Worm (Caenorhabditis elegans) whole organism, L4 larva: ENCODE results near the gene lsm-1.
"Not testable (repeated sequence)": the region's sequence is repeated elsewhere in the genome, so short reads cannot be mapped to it uniquely, and the experiment has no call there.

Experiments used
- D1046.2 ChIP-seq: fragments of 200-800 bp; sonication (Bioruptor generic); IDR thresholded peaks from 2 replicates; pipeline ENCODE4 v1.3.6; 2022; ENCODE audit warnings: missing genetic modification characterization, missing compliant biosample characterization
- F44E2.7 ChIP-seq: fragments of 200-800 bp; sonication (Bioruptor generic); IDR thresholded peaks from 2 replicates; pipeline ENCODE4 v2.1.2; 2022; ENCODE audit warnings: missing genetic modification characterization, missing compliant biosample characterization
- F49E8.2 ChIP-seq: sonication (generic microtip); optimal IDR thresholded peaks from 2 replicates; lab custom pipeline; 2016; ENCODE audit warnings: missing compliant biosample characterization, mild to moderate bottlenecking, missing genetic modification characterization, borderline replicate concordance
- R02D3.7 ChIP-seq: fragments of 150-350 bp; sonication (generic microtip); optimal IDR thresholded peaks from 3 replicates; lab custom pipeline; 2014; ENCODE audit warnings: missing biosample characterization, missing genetic modification characterization
- T20F7.1 ChIP-seq: fragments of 200-800 bp; sonication (Bioruptor generic); optimal IDR thresholded peaks from 2 replicates; lab custom pipeline; 2018; ENCODE audit warnings: mild to moderate bottlenecking, missing genetic modification characterization, missing compliant biosample characterization
- Y48G9A.11 ChIP-seq: fragments of 200-800 bp; sonication (Bioruptor generic); IDR thresholded peaks from 2 replicates; pipeline ENCODE4 v1.3.6; 2022; ENCODE audit warnings: missing genetic modification reagents, missing genetic modification characterization, missing compliant biosample characterization
- aha-1 ChIP-seq: fragments of 150-350 bp; peaks from one replicate; lab custom pipeline; 2014; ENCODE audit warnings: missing biosample characterization, missing genetic modification characterization
- aly-2 ChIP-seq: sonication (generic microtip); optimal IDR thresholded peaks from 2 replicates; lab custom pipeline; 2018; ENCODE audit warnings: missing biosample characterization, missing genetic modification characterization
- ama-1 ChIP-seq: fragments of 150-350 bp; optimal IDR thresholded peaks from 2 replicates; lab custom pipeline; 2014; ENCODE audit warnings: inconsistent platforms, mixed read lengths
- arid-1 ChIP-seq: fragments of 200-800 bp; sonication (Bioruptor generic); conservative IDR thresholded peaks from 2 replicates; pipeline ENCODE4 v1.3.6; 2022; ENCODE audit warnings: missing genetic modification reagents, missing genetic modification characterization, missing compliant biosample characterization
- ceh-28 ChIP-seq: fragments of 150-350 bp; optimal IDR thresholded peaks from 2 replicates; lab custom pipeline; 2014; ENCODE audit warnings: missing biosample characterization, missing genetic modification reagents, missing genetic modification characterization
- daf-12 ChIP-seq: fragments of 150-350 bp; optimal IDR thresholded peaks from 2 replicates; lab custom pipeline; 2014; ENCODE audit warnings: missing biosample characterization, missing genetic modification reagents, missing genetic modification characterization
- daf-19 ChIP-seq: fragments of 200-800 bp; sonication (Bioruptor generic); conservative IDR thresholded peaks from 2 replicates; pipeline ENCODE4 v1.3.6; 2022; ENCODE audit warnings: missing genetic modification characterization, missing compliant biosample characterization
- dmd-6 ChIP-seq: fragments of 200-800 bp; sonication (Bioruptor generic); IDR thresholded peaks from 2 replicates; pipeline ENCODE4 v1.3.6; 2022; ENCODE audit warnings: missing genetic modification reagents, missing genetic modification characterization, missing compliant biosample characterization
- dpl-1 ChIP-seq: fragments of 150-350 bp; optimal IDR thresholded peaks from 2 replicates; lab custom pipeline; 2014; ENCODE audit warnings: missing biosample characterization, missing genetic modification reagents, missing genetic modification characterization
- fos-1 ChIP-seq: fragments of 150-350 bp; optimal IDR thresholded peaks from 2 replicates; lab custom pipeline; 2014; ENCODE audit warnings: missing biosample characterization, missing genetic modification characterization
- hif-1 ChIP-seq, 2 experiments: sonication (generic microtip); optimal IDR thresholded peaks; 2 replicates each; lab custom pipeline; 2016 to 2017; ENCODE audit warnings: missing compliant biosample characterization in 2 of 2, missing genetic modification characterization in 2 of 2, missing genetic modification reagents in 2 of 2, missing genotype in 2 of 2, mild to moderate bottlenecking in 1 of 2
- jun-1 ChIP-seq: fragments of 150-350 bp; optimal IDR thresholded peaks from 2 replicates; lab custom pipeline; 2014; ENCODE audit warnings: missing biosample characterization, missing genetic modification reagents, missing genetic modification characterization
- lim-7 ChIP-seq: fragments of 200-800 bp; sonication (Bioruptor generic); IDR thresholded peaks from 2 replicates; pipeline ENCODE4 v1.3.6; 2022; ENCODE audit warnings: missing genetic modification characterization, missing compliant biosample characterization
- lin-1 ChIP-seq: fragments of 200-800 bp; sonication (Bioruptor generic); IDR thresholded peaks from 2 replicates; pipeline ENCODE4 v1.3.6; 2022; ENCODE audit warnings: missing genetic modification reagents, missing genetic modification characterization, missing compliant biosample characterization
- lin-29 ChIP-seq: fragments of 200-800 bp; sonication (Bioruptor generic); IDR thresholded peaks from 2 replicates; pipeline ENCODE4 v1.3.6; 2022; ENCODE audit warnings: missing genetic modification reagents, missing genetic modification characterization, missing compliant biosample characterization
- lin-38 ChIP-seq: fragments of 200-800 bp; sonication (Bioruptor generic); IDR thresholded peaks from 2 replicates; pipeline ENCODE4 v1.3.6; 2022; ENCODE audit warnings: missing genetic modification reagents, missing genetic modification characterization, missing compliant biosample characterization
- lin-39 ChIP-seq: fragments of 150-350 bp; optimal IDR thresholded peaks from 2 replicates; lab custom pipeline; 2014; ENCODE audit warnings: missing biosample characterization, missing genetic modification reagents, missing genetic modification characterization
- madf-5 ChIP-seq, 2 experiments: fragments of 200-800 bp; sonication (Bioruptor generic); IDR thresholded peaks; 2 replicates each; pipeline ENCODE4 v1.3.6; 2022; ENCODE audit warnings: missing compliant biosample characterization in 2 of 2, missing genetic modification characterization in 2 of 2
- nhr-25 ChIP-seq: sonication (generic microtip); optimal IDR thresholded peaks from 2 replicates; lab custom pipeline; 2017; ENCODE audit warnings: missing genetic modification characterization, mild to moderate bottlenecking, missing compliant biosample characterization, antibody characterized with exemption, moderate library complexity, borderline replicate concordance; ENCODE audit not compliant: insufficient read depth
- nhr-28 ChIP-seq: fragments of 150-350 bp; optimal IDR thresholded peaks from 2 replicates; lab custom pipeline; 2014; ENCODE audit warnings: missing biosample characterization, missing genetic modification characterization
- nhr-6 ChIP-seq: fragments of 150-350 bp; optimal IDR thresholded peaks from 2 replicates; lab custom pipeline; 2014; ENCODE audit warnings: missing biosample characterization, missing genetic modification characterization
- pha-4 ChIP-seq, 2 experiments: fragments of 150-350 bp in 1 of 2; fragments of 200-800 bp in 1 of 2; sonication (Bioruptor generic) in 1 of 2; IDR thresholded peaks in 1 of 2; optimal IDR thresholded peaks in 1 of 2; 2 replicates each; pipeline versions ENCODE4 v1.3.6 to Lab custom; 2014 to 2022; ENCODE audit warnings: missing genetic modification characterization in 2 of 2, missing genetic modification reagents in 2 of 2, missing biosample characterization in 1 of 2, missing compliant biosample characterization in 1 of 2
- php-3 ChIP-seq: fragments of 200-800 bp; sonication (Bioruptor generic); IDR thresholded peaks from 2 replicates; pipeline ENCODE4 v1.3.6; 2022; ENCODE audit warnings: missing genetic modification reagents, missing genetic modification characterization, missing compliant biosample characterization
- saeg-2 ChIP-seq: fragments of 200-800 bp; sonication (Bioruptor generic); IDR thresholded peaks from 2 replicates; pipeline ENCODE4 v1.3.6; 2022; ENCODE audit warnings: missing genetic modification reagents, missing genetic modification characterization, missing compliant biosample characterization
- snpc-1.2 ChIP-seq: fragments of 200-800 bp; sonication (Bioruptor generic); IDR thresholded peaks from 2 replicates; pipeline ENCODE4 v1.3.6; 2022; ENCODE audit warnings: missing genetic modification reagents, missing genetic modification characterization, missing compliant biosample characterization
- snpc-4 ChIP-seq: fragments of 150-350 bp; optimal IDR thresholded peaks from 2 replicates; lab custom pipeline; 2014; ENCODE audit warnings: missing biosample characterization, missing genetic modification characterization
- spr-3 ChIP-seq: fragments of 200-800 bp; sonication (Bioruptor generic); optimal IDR thresholded peaks from 2 replicates; lab custom pipeline; 2018; ENCODE audit warnings: mild to moderate bottlenecking, missing genetic modification characterization, missing compliant biosample characterization
- tra-1 ChIP-seq: fragments of 200-800 bp; sonication (Bioruptor generic); IDR thresholded peaks from 2 replicates; pipeline ENCODE4 v1.3.6; 2022; ENCODE audit warnings: missing genetic modification reagents, missing genetic modification characterization, missing compliant biosample characterization
- vab-7 ChIP-seq: fragments of 200-800 bp; sonication (Bioruptor generic); IDR thresholded peaks from 2 replicates; pipeline ENCODE4 v1.3.6; 2022; ENCODE audit warnings: missing genetic modification reagents, missing genetic modification characterization, missing compliant biosample characterization
- zag-1 ChIP-seq: fragments of 150-350 bp; optimal IDR thresholded peaks from 2 replicates; lab custom pipeline; 2014; ENCODE audit warnings: missing biosample characterization, missing genetic modification characterization
- zfp-3 ChIP-seq: fragments of 200-800 bp; sonication (Bioruptor generic); conservative IDR thresholded peaks from 2 replicates; pipeline ENCODE4 v1.3.6; 2022; ENCODE audit warnings: missing genetic modification reagents, missing genetic modification characterization, missing compliant biosample characterization

lsm-1 gene

ce11 chrII:11121800-11122199 lies 5.0 kb upstream of the lsm-1 start, which contains the start of gene W10C6.2:
W10C6.2 (minus strand) TSS chrII:11121900.
- not testable (repeated sequence) for TF ChIP-seq T20F7.1; lim-7 (GFP tag; lab: Robert Waterston, UW); madf-5 (GFP tag; IDR thresholded peaks at IDR 0.05; lab: Robert Waterston, UW)
- TF ChIP-seq, all 104 proteins: peak for 0; not testable (repeated sequence) for 104

- TF ChIP-seq spr-3 (GFP tag; lab: Kevin White, UChicago) (no peak), lin-38 (peak; percentile 59; the same call in 1 of the 2 replicates), tra-1 (no peak), lin-29 (GFP tag; lab: Robert Waterston, UW) (no peak), dpl-1 (no peak), F49E8.2 (tag; lab: Kevin White, UChicago) (peak; percentile 62), snpc-1.2 (GFP tag; lab: Robert Waterston, UW) (peak; percentile 39; the same call in 1 of the 2 replicates), F44E2.7 (GFP tag; lab: Robert Waterston, UW) (no peak), aha-1 (tag; lab: Kevin White, UChicago) (peak; percentile 13), D1046.2 (GFP tag; lab: Robert Waterston, UW) (no peak), aly-2 (tag; lab: Kevin White, UChicago) (peak; percentile 45), dmd-6 (GFP tag; lab: Robert Waterston, UW) (no peak), nhr-25 (tag; lab: Kevin White, UChicago) (no peak), zfp-3 (GFP tag; lab: Robert Waterston, UW) (no peak), arid-1 (GFP tag; lab: Robert Waterston, UW) (peak; percentile 17; the same call in 1 of the 2 replicates), Y48G9A.11 (GFP tag; lab: Robert Waterston, UW) (0 out of 2 replicates have a peak, but pooled peaks have one; percentile 34), lin-1 (GFP tag; lab: Robert Waterston, UW) (peak; percentile 9; the same call in 1 of the 2 replicates), pha-4 (GFP tag; IDR thresholded peaks at IDR 0.05; lab: Robert Waterston, UW) (0 out of 2 replicates have a peak, but pooled peaks have one; percentile 20), pha-4 (tag; optimal IDR thresholded peaks at IDR 0.05; lab: Kevin White, UChicago) (no peak), lim-7 (GFP tag; lab: Robert Waterston, UW) (0 out of 2 replicates have a peak, but pooled peaks have one; percentile 27), nhr-28 (tag; lab: Kevin White, UChicago) (no peak), daf-12 (tag; lab: Kevin White, UChicago) (no peak), nhr-6 (tag; lab: Kevin White, UChicago) (no peak), R02D3.7 (no peak), vab-7 (GFP tag; lab: Robert Waterston, UW) (0 out of 2 replicates have a peak, but pooled peaks have one; percentile 30)
Measured at ce11 chrII:11125059-11125594, 1.6 kb upstream of the lsm-1 start.

ce11 chrII:11127364-11127763 lies 614 bp downstream of the lsm-1 start, which contains the start of gene F40F8.1:
F40F8.1 (plus strand) TSS chrII:11127664.
- no peak for TF ChIP-seq zag-1 (tag; lab: Kevin White, UChicago)
- no peak for TF ChIP-seq lin-39
- TF ChIP-seq lim-7 (GFP tag; lab: Robert Waterston, UW), result no peak
- no peak for TF ChIP-seq snpc-4 (tag; lab: Kevin White, UChicago)
- TF ChIP-seq jun-1, result no peak
- TF ChIP-seq, all 104 proteins: peak for 0

ce11 chrII:11128989-11129388 lies 2.2 kb downstream of the lsm-1 start, which contains the start of gene F40F8.3:
F40F8.3 (plus strand) TSS chrII:11129289.
- TF ChIP-seq daf-19 (GFP tag; lab: Robert Waterston, UW) (no peak), saeg-2 (no peak), zfp-3 (GFP tag; lab: Robert Waterston, UW) (no peak), ama-1 (lab: Kevin White, UChicago) (no peak), hif-1 (tag; optimal IDR thresholded peaks at IDR 0.05; lab: Kevin White, UChicago) (no peak), ceh-28 (tag; lab: Kevin White, UChicago) (no peak), lim-7 (GFP tag; lab: Robert Waterston, UW) (no peak), T20F7.1 (no peak), fos-1 (no peak), F49E8.2 (tag; lab: Kevin White, UChicago) (no peak), php-3 (GFP tag; lab: Robert Waterston, UW) (no peak)
